Worm (Caenorhabditis elegans): ENCODE measurements around the gene pole-4.

ce11 chrII:15015669-15016068 lies 46.5 kb upstream of the pole-4 start:
- TF ChIP-seq unc-62 (GFP tag; optimal IDR thresholded peaks at IDR 0.05), result no peak
- no peak for TF ChIP-seq ets-4 (GFP tag; optimal IDR thresholded peaks at IDR 0.05)
- TF ChIP-seq madf-10 (tag; optimal IDR thresholded peaks at IDR 0.05), result no peak
- no peak for TF ChIP-seq somi-1 (GFP tag; optimal IDR thresholded peaks at IDR 0.05)
- TF ChIP-seq attf-3 (GFP tag; conservative IDR thresholded peaks at IDR 0.05), result no peak
- no peak for TF ChIP-seq gei-17 (GFP tag; optimal IDR thresholded peaks at IDR 0.05)
- TF ChIP-seq sea-2 (GFP tag; IDR thresholded peaks at IDR 0.05), result no peak
- no peak for TF ChIP-seq lsl-1 (GFP tag; optimal IDR thresholded peaks at IDR 0.05)
- TF ChIP-seq die-1 (tag; optimal IDR thresholded peaks at IDR 0.05), result no peak
- no peak for TF ChIP-seq F57C9.4 (tag; optimal IDR thresholded peaks at IDR 0.05)
- no peak for TF ChIP-seq Y53F4B.3 (GFP tag; IDR thresholded peaks at IDR 0.05)
